Worm (Caenorhabditis elegans) whole organism, L1 larva: Measurements from ENCODE around the gene txt-17.

ENCODE experiments used
- dpl-1 ChIP-seq, 3 experiments: fragments of 150-350 bp in 2 of 3; sonication (generic microtip) in 1 of 3; optimal IDR thresholded peaks; 2 replicates each; lab custom pipeline; 2014 to 2017; ENCODE audit warnings: missing biosample characterization in 3 of 3, missing genetic modification characterization in 3 of 3, missing genetic modification reagents in 3 of 3
- lin-15B ChIP-seq: fragments of 150-350 bp; sonication (generic microtip); optimal IDR thresholded peaks from 3 replicates; lab custom pipeline; 2014; ENCODE audit warnings: missing biosample characterization, missing genetic modification characterization
- nhr-77 ChIP-seq: fragments of 150-350 bp; optimal IDR thresholded peaks from 2 replicates; lab custom pipeline; 2014; ENCODE audit warnings: missing biosample characterization, missing genetic modification characterization

ce11 chrV:7095254-7095990, 42.4 kb upstream of the txt-17 start:
- no peak for TF ChIP-seq lin-15B (tag; lab: Kevin White, UChicago)
- no peak for TF ChIP-seq nhr-77 (tag; lab: Kevin White, UChicago)
- TF ChIP-seq dpl-1 (GFP tag; optimal IDR thresholded peaks at IDR 0.05; lab: Kevin White, UChicago), result no peak
